Fruit fly (Drosophila melanogaster): ENCODE results near the gene Prosalpha4T1.

The Prosalpha4T1 gene

dm6 chr3R:20754991-20755390 lies 6.1 kb upstream of the Prosalpha4T1 start:
- no peak for TF ChIP-seq CG1620 (GFP tag; optimal IDR thresholded peaks at IDR 0.05)
- TF ChIP-seq toe (GFP tag; optimal IDR thresholded peaks at IDR 0.05) = no peak
- TF ChIP-seq CG7101 (tag; optimal IDR thresholded peaks at IDR 0.05) = no peak
- no peak for TF ChIP-seq CG14711 (tag; optimal IDR thresholded peaks at IDR 0.05)
- TF ChIP-seq CG12768 (GFP tag; optimal IDR thresholded peaks at IDR 0.05) = no peak
- TF ChIP-seq pad (GFP tag; optimal IDR thresholded peaks at IDR 0.05) = no peak
- no peak for TF ChIP-seq CG33017 (tag; optimal IDR thresholded peaks at IDR 0.05)

dm6 chr3R:20749536-20749935 lies 662 bp upstream of the Prosalpha4T1 start:
- no peak for TF ChIP-seq CG11617 (GFP tag; optimal IDR thresholded peaks at IDR 0.05)
- TF ChIP-seq CG1620 (GFP tag; optimal IDR thresholded peaks at IDR 0.05) = no peak
- no peak for TF ChIP-seq Hr96 (GFP tag; optimal IDR thresholded peaks at IDR 0.05)
- no peak for TF ChIP-seq Crg-1 (GFP tag; optimal IDR thresholded peaks at IDR 0.05)
- TF ChIP-seq ovo (GFP tag; optimal IDR thresholded peaks at IDR 0.05) = no peak
- no peak for TF ChIP-seq CG12768 (GFP tag; optimal IDR thresholded peaks at IDR 0.05)
- no peak for TF ChIP-seq bab1 (GFP tag; optimal IDR thresholded peaks at IDR 0.05)

dm6 chr3R:20745238-20745637 lies 3.6 kb downstream of the Prosalpha4T1 start, which contains the start of gene CG31200:
Gene CG31200 (minus strand): TSS chr3R:20745338.
- peak; percentile 21 for TF ChIP-seq kay (GFP tag; ENCODE audit: borderline replicate concordance)
- TF ChIP-seq Clk (GFP tag; optimal IDR thresholded peaks at IDR 0.05) = no peak
- TF ChIP-seq cnc (optimal IDR thresholded peaks at IDR 0.05) = no peak
- no peak for TF ChIP-seq ovo (GFP tag; optimal IDR thresholded peaks at IDR 0.05)
- TF ChIP-seq pad (GFP tag; optimal IDR thresholded peaks at IDR 0.05) = no peak

dm6 chr3R:20743769-20744168 lies 5.1 kb downstream of the Prosalpha4T1 start, which contains the start of gene CG31199:
Gene CG31199 (minus strand): TSS chr3R:20743869.
- peak; percentile 29 for TF ChIP-seq CG33017 (tag; optimal IDR thresholded peaks at IDR 0.05)
- no peak for TF ChIP-seq CG14711 (tag; optimal IDR thresholded peaks at IDR 0.05)
- TF ChIP-seq CG7045 (GFP tag; optimal IDR thresholded peaks at IDR 0.05) = peak; percentile 10
- TF ChIP-seq bab1 (GFP tag; optimal IDR thresholded peaks at IDR 0.05) = no peak
- TF ChIP-seq tj (GFP tag; optimal IDR thresholded peaks at IDR 0.05) = no peak
- TF ChIP-seq CG12768 (GFP tag; optimal IDR thresholded peaks at IDR 0.05) = no peak
- no peak for TF ChIP-seq Crg-1 (GFP tag; optimal IDR thresholded peaks at IDR 0.05)
- TF ChIP-seq toe (GFP tag; optimal IDR thresholded peaks at IDR 0.05) = no peak
- TF ChIP-seq cnc (optimal IDR thresholded peaks at IDR 0.05) = no peak

- TF ChIP-seq CG7045 (GFP tag; optimal IDR thresholded peaks at IDR 0.05) (no peak), bab1 (GFP tag; optimal IDR thresholded peaks at IDR 0.05) (no peak), ovo (GFP tag; optimal IDR thresholded peaks at IDR 0.05) (no peak), CG11617 (GFP tag; optimal IDR thresholded peaks at IDR 0.05) (no peak), toe (GFP tag; optimal IDR thresholded peaks at IDR 0.05) (no peak)
Measured at dm6 chr3R:20739971-20740370, 8.9 kb downstream of the Prosalpha4T1 start, which contains the start of gene CG42322. Gene CG42322 (plus strand): TSS chr3R:20740108.

dm6 chr3R:20739000-20739399 lies 9.9 kb downstream of the Prosalpha4T1 start, which contains the start of gene CG17267:
Gene CG17267 (minus strand): TSS chr3R:20739100.
- TF ChIP-seq tj (GFP tag; optimal IDR thresholded peaks at IDR 0.05) (no peak), CG14711 (tag; optimal IDR thresholded peaks at IDR 0.05) (no peak), CG7101 (tag; optimal IDR thresholded peaks at IDR 0.05) (no peak), cnc (optimal IDR thresholded peaks at IDR 0.05) (no peak), CG7045 (GFP tag; optimal IDR thresholded peaks at IDR 0.05) (no peak), CG12768 (GFP tag; optimal IDR thresholded peaks at IDR 0.05) (no peak), Mnt (GFP tag; optimal IDR thresholded peaks at IDR 0.05) (no peak), Clk (GFP tag; optimal IDR thresholded peaks at IDR 0.05) (no peak), Hr96 (GFP tag; optimal IDR thresholded peaks at IDR 0.05) (no peak), pad (GFP tag; optimal IDR thresholded peaks at IDR 0.05) (no peak), CG1620 (GFP tag; optimal IDR thresholded peaks at IDR 0.05) (no peak), cic (GFP tag; optimal IDR thresholded peaks at IDR 0.05) (no peak), CG5204 (GFP tag; optimal IDR thresholded peaks at IDR 0.05) (no peak), toe (GFP tag; optimal IDR thresholded peaks at IDR 0.05) (no peak), Crg-1 (GFP tag; optimal IDR thresholded peaks at IDR 0.05) (no peak), kay (GFP tag; ENCODE audit: borderline replicate concordance) (no peak), CG33017 (tag; optimal IDR thresholded peaks at IDR 0.05) (no peak), CG11617 (GFP tag; optimal IDR thresholded peaks at IDR 0.05) (no peak), bab1 (GFP tag; optimal IDR thresholded peaks at IDR 0.05) (no peak)

- TF ChIP-seq bab1 (GFP tag; optimal IDR thresholded peaks at IDR 0.05) (peak; percentile 34), CG11617 (GFP tag; optimal IDR thresholded peaks at IDR 0.05) (no peak)
Measured at dm6 chr3R:20735405-20735804, 13.5 kb downstream of the Prosalpha4T1 start, which contains the start of gene Cdk2. Gene Cdk2 (plus strand): TSS chr3R:20735623.

- TF ChIP-seq cnc (optimal IDR thresholded peaks at IDR 0.05) (no peak), Crg-1 (GFP tag; optimal IDR thresholded peaks at IDR 0.05) (no peak), CG7101 (tag; optimal IDR thresholded peaks at IDR 0.05) (no peak), pad (GFP tag; optimal IDR thresholded peaks at IDR 0.05) (no peak), kay (GFP tag; ENCODE audit: borderline replicate concordance) (no peak), ovo (GFP tag; optimal IDR thresholded peaks at IDR 0.05) (no peak), cic (GFP tag; optimal IDR thresholded peaks at IDR 0.05) (no peak), Mnt (GFP tag; optimal IDR thresholded peaks at IDR 0.05) (no peak), CG12768 (GFP tag; optimal IDR thresholded peaks at IDR 0.05) (no peak), CG5204 (GFP tag; optimal IDR thresholded peaks at IDR 0.05) (no peak), toe (GFP tag; optimal IDR thresholded peaks at IDR 0.05) (no peak), CG14711 (tag; optimal IDR thresholded peaks at IDR 0.05) (no peak), tj (GFP tag; optimal IDR thresholded peaks at IDR 0.05) (no peak), CG1620 (GFP tag; optimal IDR thresholded peaks at IDR 0.05) (no peak), Hr96 (GFP tag; optimal IDR thresholded peaks at IDR 0.05) (no peak)
Measured at dm6 chr3R:20731331-20731730, 17.5 kb downstream of the Prosalpha4T1 start, which contains the start of gene CG31205. Gene CG31205 (plus strand): TSS chr3R:20731631.
